Fruit fly (Drosophila melanogaster) whole organism, embryonic: Measurements from ENCODE around the gene Rpn11.

Experiments
- Adf1 ChIP-seq: fragments of 200-800 bp; sonication (Bioruptor generic); IDR thresholded peaks from 2 replicates; pipeline ENCODE4 v1.3.6; 2022; ENCODE audit warnings: missing biosample characterization, missing genetic modification characterization
- CG10209 ChIP-seq: fragments of 200-800 bp; sonication (Bioruptor generic); optimal IDR thresholded peaks from 3 replicates; lab custom pipeline; 2017; ENCODE audit warnings: missing biosample characterization, mild to moderate bottlenecking, missing genetic modification characterization, missing genetic modification reagents
- CG10321 ChIP-seq: fragments of 200-800 bp; sonication (Bioruptor generic); IDR thresholded peaks from 2 replicates; pipeline ENCODE4 v1.3.6; 2022; ENCODE audit warnings: missing biosample characterization, missing genetic modification characterization
- CG10979 ChIP-seq: fragments of 200-800 bp; sonication (Bioruptor generic); optimal IDR thresholded peaks from 2 replicates; lab custom pipeline; 2018; ENCODE audit warnings: missing biosample characterization, mild to moderate bottlenecking, missing genetic modification characterization, moderate library complexity
- CG11504 ChIP-seq: fragments of 200-800 bp; sonication (Bioruptor generic); optimal IDR thresholded peaks from 3 replicates; lab custom pipeline; 2019; ENCODE audit warnings: missing biosample characterization, mild to moderate bottlenecking, missing genetic modification characterization, moderate library complexity
- CG12391 ChIP-seq: fragments of 200-800 bp; sonication (Bioruptor generic); optimal IDR thresholded peaks from 3 replicates; lab custom pipeline; 2018; ENCODE audit warnings: missing biosample characterization, mild to moderate bottlenecking, missing genetic modification characterization, moderate library complexity
- CG12744 ChIP-seq: fragments of 200-800 bp; sonication (Bioruptor generic); optimal IDR thresholded peaks from 2 replicates; lab custom pipeline; 2016; ENCODE audit warnings: missing biosample characterization, missing genetic modification characterization
- CG15269 ChIP-seq: fragments of 200-800 bp; sonication (Bioruptor generic); optimal IDR thresholded peaks from 2 replicates; lab custom pipeline; 2018; ENCODE audit warnings: missing biosample characterization, mild to moderate bottlenecking, missing genetic modification characterization, moderate library complexity
- CG1602 ChIP-seq: fragments of 200-800 bp; sonication (Bioruptor generic); optimal IDR thresholded peaks from 3 replicates; lab custom pipeline; 2016; ENCODE audit warnings: missing biosample characterization, missing genetic modification characterization
- CG16815 ChIP-seq: fragments of 200-800 bp; sonication (Bioruptor generic); optimal IDR thresholded peaks from 3 replicates; lab custom pipeline; 2017; ENCODE audit warnings: missing biosample characterization, mild to moderate bottlenecking, missing genetic modification characterization
- CG17385 ChIP-seq: fragments of 200-800 bp; sonication (Bioruptor generic); optimal IDR thresholded peaks from 3 replicates; lab custom pipeline; 2018; ENCODE audit warnings: missing biosample characterization, mild to moderate bottlenecking, missing genetic modification characterization
- CG17829 ChIP-seq: fragments of 200-800 bp; optimal IDR thresholded peaks from 2 replicates; lab custom pipeline; 2019; ENCODE audit warnings: missing biosample characterization, mild to moderate bottlenecking, missing genetic modification characterization, moderate library complexity
- CG17912 ChIP-seq: fragments of 200-800 bp; sonication (Bioruptor generic); optimal IDR thresholded peaks from 2 replicates; lab custom pipeline; 2018; ENCODE audit warnings: missing biosample characterization, mild to moderate bottlenecking, missing genetic modification characterization
- CG18262 ChIP-seq: fragments of 200-800 bp; optimal IDR thresholded peaks from 3 replicates; lab custom pipeline; 2019; ENCODE audit warnings: missing biosample characterization, mild to moderate bottlenecking, missing genetic modification characterization, moderate library complexity
- CG18476 ChIP-seq: fragments of 200-800 bp; sonication (Bioruptor generic); optimal IDR thresholded peaks from 2 replicates; lab custom pipeline; 2016; ENCODE audit warnings: missing biosample characterization, mild to moderate bottlenecking, missing genetic modification characterization
- CG2120 ChIP-seq: fragments of 200-800 bp; sonication (Bioruptor generic); optimal IDR thresholded peaks from 3 replicates; lab custom pipeline; 2016; ENCODE audit warnings: missing biosample characterization, missing genetic modification characterization
- CG2202 ChIP-seq: fragments of 200-800 bp; sonication (Bioruptor generic); optimal IDR thresholded peaks from 2 replicates; lab custom pipeline; 2018; ENCODE audit warnings: missing biosample characterization, mild to moderate bottlenecking, missing genetic modification characterization
- CG30403 ChIP-seq: fragments of 200-800 bp; sonication (Bioruptor generic); optimal IDR thresholded peaks from 3 replicates; lab custom pipeline; 2016; ENCODE audit warnings: missing biosample characterization, missing genetic modification characterization
- CG33557 ChIP-seq: fragments of 200-800 bp; sonication (Bioruptor generic); optimal IDR thresholded peaks from 2 replicates; lab custom pipeline; 2019; ENCODE audit warnings: missing biosample characterization, mild to moderate bottlenecking, missing genetic modification characterization, moderate library complexity
- CG4328 ChIP-seq: fragments of 200-800 bp; sonication (Bioruptor generic); optimal IDR thresholded peaks from 3 replicates; lab custom pipeline; 2017; ENCODE audit warnings: missing biosample characterization, missing genetic modification reagents, missing genetic modification characterization
- CG5953 ChIP-seq: fragments of 200-800 bp; sonication (Bioruptor generic); IDR thresholded peaks from 2 replicates; pipeline ENCODE4 v1.3.6; 2022; ENCODE audit warnings: missing biosample characterization, missing genetic modification characterization
- CG6254 ChIP-seq: fragments of 200-800 bp; sonication (Bioruptor generic); optimal IDR thresholded peaks from 3 replicates; lab custom pipeline; 2017; ENCODE audit warnings: mild to moderate bottlenecking, missing biosample characterization, missing genetic modification reagents, missing genetic modification characterization
- CG6791 ChIP-seq: fragments of 200-800 bp; sonication (Bioruptor generic); IDR thresholded peaks from 3 replicates; pipeline ENCODE4 v1.3.6; 2022; ENCODE audit warnings: missing biosample characterization, missing genetic modification characterization; ENCODE audit not compliant: partially characterized antibody
- CG7556 ChIP-seq: fragments of 200-800 bp; sonication (Bioruptor generic); optimal IDR thresholded peaks from 2 replicates; lab custom pipeline; 2017; ENCODE audit warnings: missing biosample characterization, mild to moderate bottlenecking, missing genetic modification characterization
- CG7839 ChIP-seq: fragments of 200-800 bp; sonication (Bioruptor generic); optimal IDR thresholded peaks from 3 replicates; lab custom pipeline; 2018; ENCODE audit warnings: missing biosample characterization, mild to moderate bottlenecking, missing genetic modification characterization, moderate library complexity
- CG9797 ChIP-seq: fragments of 200-800 bp; sonication (Bioruptor generic); optimal IDR thresholded peaks from 3 replicates; lab custom pipeline; 2018; ENCODE audit warnings: missing biosample characterization, mild to moderate bottlenecking, missing genetic modification characterization
- CoRest ChIP-seq: fragments of 200-800 bp; sonication (Bioruptor generic); optimal IDR thresholded peaks from 3 replicates; lab custom pipeline; 2018; ENCODE audit warnings: missing biosample characterization, mild to moderate bottlenecking, missing genetic modification characterization, moderate library complexity
- Eip74EF ChIP-seq, 2 experiments: fragments of 200-800 bp in 1 of 2; fragments of >200 bp in 1 of 2; sonication (Bioruptor generic) in 1 of 2; optimal IDR thresholded peaks; 2 replicates each; lab custom pipeline; 2017 to 2019; ENCODE audit warnings: missing biosample characterization in 2 of 2, missing genetic modification characterization in 2 of 2, mild to moderate bottlenecking in 1 of 2, moderate library complexity in 1 of 2
- H2.0 ChIP-seq: fragments of 200-800 bp; sonication (Bioruptor generic); IDR thresholded peaks from 2 replicates; pipeline ENCODE4 v1.3.6; 2022; ENCODE audit warnings: missing biosample characterization, missing genetic modification characterization
- HLHmδ ChIP-seq: fragments of 200-800 bp; sonication (Bioruptor generic); optimal IDR thresholded peaks from 2 replicates; lab custom pipeline; 2018; ENCODE audit warnings: missing biosample characterization, mild to moderate bottlenecking, missing genetic modification characterization, moderate library complexity
- MESR4 ChIP-seq: fragments of 200-800 bp; sonication (Bioruptor generic); optimal IDR thresholded peaks from 2 replicates; lab custom pipeline; 2018; ENCODE audit warnings: missing biosample characterization, mild to moderate bottlenecking, missing genetic modification characterization, moderate library complexity
- Six4 ChIP-seq: fragments of 200-800 bp; sonication (Bioruptor generic); optimal IDR thresholded peaks from 2 replicates; lab custom pipeline; 2016; ENCODE audit warnings: missing biosample characterization, missing genetic modification characterization
- Sox102F ChIP-seq: fragments of 200-800 bp; sonication (Bioruptor generic); optimal IDR thresholded peaks from 2 replicates; lab custom pipeline; 2018; ENCODE audit warnings: missing biosample characterization, mild to moderate bottlenecking, missing genetic modification characterization, moderate library complexity
- Ssrp ChIP-seq: fragments of 200-800 bp; sonication (Bioruptor generic); optimal IDR thresholded peaks from 2 replicates; lab custom pipeline; 2018; ENCODE audit warnings: missing biosample characterization, mild to moderate bottlenecking, missing genetic modification characterization, moderate library complexity
- Xrp1 ChIP-seq: fragments of 200-800 bp; sonication (Bioruptor generic); IDR thresholded peaks from 2 replicates; pipeline ENCODE4 v1.3.6; 2022; ENCODE audit warnings: missing biosample characterization, missing genetic modification characterization
- dmrt11E ChIP-seq: fragments of 200-800 bp; sonication (Bioruptor generic); optimal IDR thresholded peaks from 3 replicates; lab custom pipeline; 2018; ENCODE audit warnings: missing biosample characterization, mild to moderate bottlenecking, missing genetic modification characterization, moderate library complexity
- esg ChIP-seq: fragments of 200-800 bp; sonication (Bioruptor generic); conservative IDR thresholded peaks from 2 replicates; pipeline ENCODE4 v1.3.6; 2022; ENCODE audit warnings: missing biosample characterization, missing genetic modification characterization
- fd96Cb ChIP-seq: fragments of 200-800 bp; sonication (Bioruptor generic); optimal IDR thresholded peaks from 2 replicates; lab custom pipeline; 2018; ENCODE audit warnings: missing biosample characterization, mild to moderate bottlenecking, missing genetic modification characterization, moderate library complexity
- grau ChIP-seq: fragments of 200-800 bp; optimal IDR thresholded peaks from 3 replicates; lab custom pipeline; 2019; ENCODE audit warnings: missing biosample characterization, mild to moderate bottlenecking, missing genetic modification characterization, moderate library complexity
- her ChIP-seq: fragments of 200-800 bp; sonication (Bioruptor generic); optimal IDR thresholded peaks from 2 replicates; lab custom pipeline; 2016; ENCODE audit warnings: missing biosample characterization, missing genetic modification characterization
- ind ChIP-seq: fragments of 200-800 bp; sonication (Bioruptor generic); optimal IDR thresholded peaks from 3 replicates; lab custom pipeline; 2016; ENCODE audit warnings: missing biosample characterization, missing genetic modification characterization
- kni ChIP-seq: fragments of 200-800 bp; sonication (Bioruptor generic); optimal IDR thresholded peaks from 3 replicates; lab custom pipeline; 2017; ENCODE audit warnings: mild to moderate bottlenecking, missing biosample characterization, missing genetic modification reagents, missing genetic modification characterization
- nerfin-1 ChIP-seq: fragments of 200-800 bp; sonication (Bioruptor generic); optimal IDR thresholded peaks from 3 replicates; lab custom pipeline; 2019; ENCODE audit warnings: missing biosample characterization, mild to moderate bottlenecking, missing genetic modification characterization, moderate library complexity
- nmo ChIP-seq: fragments of 200-800 bp; sonication (Bioruptor generic); optimal IDR thresholded peaks from 2 replicates; lab custom pipeline; 2018; ENCODE audit warnings: missing biosample characterization, mild to moderate bottlenecking, missing genetic modification characterization, moderate library complexity
- rib ChIP-seq: fragments of 200-800 bp; sonication (Bioruptor generic); IDR thresholded peaks from 2 replicates; pipeline ENCODE4 v1.3.6; 2022; ENCODE audit warnings: missing biosample characterization, missing genetic modification characterization
- sens ChIP-seq: fragments of 200-800 bp; sonication (Bioruptor generic); peaks from one replicate; lab custom pipeline; 2016; ENCODE audit warnings: missing biosample characterization, missing genetic modification characterization
- toy ChIP-seq: fragments of 200-800 bp; sonication (Bioruptor generic); IDR thresholded peaks from 2 replicates; pipeline ENCODE4 v1.3.6; 2022; ENCODE audit warnings: missing biosample characterization, missing genetic modification characterization
- trem ChIP-seq: fragments of 200-800 bp; optimal IDR thresholded peaks from 3 replicates; lab custom pipeline; 2019; ENCODE audit warnings: missing biosample characterization, mild to moderate bottlenecking, missing genetic modification characterization, moderate library complexity
- twi ChIP-seq: fragments of 200-800 bp; optimal IDR thresholded peaks from 2 replicates; lab custom pipeline; 2019; ENCODE audit warnings: missing biosample characterization, mild to moderate bottlenecking, missing genetic modification characterization, moderate library complexity
- zf30C ChIP-seq: fragments of 200-800 bp; sonication (Bioruptor generic); optimal IDR thresholded peaks from 3 replicates; lab custom pipeline; 2018; ENCODE audit warnings: missing biosample characterization, mild to moderate bottlenecking, missing genetic modification characterization

The Rpn11 gene

dm6 chr2L:5042076-5042475 lies 17.5 kb downstream of the Rpn11 start (continued):
- TF ChIP-seq CG6254 (GFP tag; lab: Kevin White, UChicago) (no peak), CG2120 (GFP tag; lab: Kevin White, UChicago) (peak; percentile 16), CG33557 (GFP tag; lab: Kevin White, UChicago) (peak; percentile 29), trem (peak; percentile 22), rib (GFP tag; lab: Robert Waterston, UW) (no peak), toy (GFP tag; lab: Robert Waterston, UW) (no peak), fd96Cb (tag; lab: Kevin White, UChicago) (peak; percentile 33), CG10209 (GFP tag; lab: Kevin White, UChicago) (peak; percentile 3), Adf1 (GFP tag; lab: Robert Waterston, UW) (no peak), kni (GFP tag; lab: Kevin White, UChicago) (no peak), CG10321 (GFP tag; lab: Robert Waterston, UW) (no peak), CG16815 (GFP tag; lab: Kevin White, UChicago) (peak; percentile 5), H2.0 (GFP tag; lab: Robert Waterston, UW) (no peak), esg (no peak), CoRest (tag; lab: Kevin White, UChicago) (peak; percentile 54), CG10979 (peak; percentile 58), Six4 (GFP tag; lab: Kevin White, UChicago) (peak; percentile 13), ind (GFP tag; lab: Kevin White, UChicago) (peak; percentile 11), CG18262 (tag; lab: Kevin White, UChicago) (peak; percentile 68), CG15269 (tag; lab: Kevin White, UChicago) (peak; percentile 23), CG12744 (no peak), CG7556 (GFP tag; lab: Kevin White, UChicago) (no peak), zf30C (peak; percentile 43), sens (GFP tag; lab: Kevin White, UChicago) (peak; percentile 88), twi (tag; lab: Kevin White, UChicago) (peak; percentile 73), CG17829 (tag; lab: Kevin White, UChicago) (peak; percentile 30), CG1602 (GFP tag; lab: Kevin White, UChicago) (peak; percentile 17), grau (tag; lab: Kevin White, UChicago) (peak; percentile 42), CG17385 (GFP tag; lab: Kevin White, UChicago) (peak; percentile 27), CG2202 (tag; lab: Kevin White, UChicago) (no peak), CG6791 (GFP tag; lab: Robert Waterston, UW) (no peak), CG11504 (peak; percentile 49), CG7839 (tag; lab: Kevin White, UChicago) (peak; percentile 43), CG9797 (GFP tag; lab: Kevin White, UChicago) (no peak), MESR4 (no peak), CG12391 (tag; lab: Kevin White, UChicago) (peak; percentile 42), HLHmδ (no peak), CG30403 (GFP tag; lab: Kevin White, UChicago) (peak; percentile 4), Ssrp (tag; lab: Kevin White, UChicago) (peak; percentile 46), nmo (GFP tag; lab: Kevin White, UChicago) (peak; percentile 27), her (no peak), CG18476 (GFP tag; lab: Kevin White, UChicago) (no peak), Xrp1 (GFP tag; lab: Robert Waterston, UW) (peak; percentile 53; the same call in 1 of the 2 replicates), CG4328 (GFP tag; lab: Kevin White, UChicago) (no peak), Sox102F (GFP tag; lab: Kevin White, UChicago) (peak; percentile 41), dmrt11E (tag; lab: Kevin White, UChicago) (peak; percentile 62), CG5953 (GFP tag; lab: Robert Waterston, UW) (no peak), CG17912 (no peak), nerfin-1 (tag; lab: Kevin White, UChicago) (peak; percentile 25), Eip74EF (GFP tag; optimal IDR thresholded peaks at IDR 0.05; lab: Kevin White, UChicago) (no peak)
